Worm (Caenorhabditis elegans) whole organism, L1 larva: Measurements from ENCODE around the gene Y54G11A.9.
A peak's percentile ranks its signal among the peaks of the same experiment; 100 is the strongest.

Source experiments
- alr-1 ChIP-seq: fragments of 200-800 bp; sonication (Bioruptor generic); optimal IDR thresholded peaks from 2 replicates; lab custom pipeline; 2018; ENCODE audit warnings: borderline replicate concordance, mild to moderate bottlenecking, missing genetic modification characterization, missing compliant biosample characterization
- ceh-63 ChIP-seq: fragments of 200-800 bp; sonication (Bioruptor generic); optimal IDR thresholded peaks from 2 replicates; lab custom pipeline; 2018; ENCODE audit warnings: mild to moderate bottlenecking, missing genetic modification characterization, missing compliant biosample characterization
- ceh-8 ChIP-seq: fragments of 200-800 bp; sonication (Bioruptor generic); optimal IDR thresholded peaks from 2 replicates; lab custom pipeline; 2018; ENCODE audit warnings: mild to moderate bottlenecking, missing genetic modification characterization, moderate library complexity, missing compliant biosample characterization
- ceh-90 ChIP-seq: sonication (generic microtip); optimal IDR thresholded peaks from 2 replicates; lab custom pipeline; 2016; ENCODE audit warnings: missing genetic modification characterization, missing compliant biosample characterization
- dsc-1 ChIP-seq: sonication (generic microtip); optimal IDR thresholded peaks from 2 replicates; lab custom pipeline; 2016; ENCODE audit warnings: mild to moderate bottlenecking, missing genetic modification characterization, missing compliant biosample characterization
- efl-1 ChIP-seq, 4 experiments: fragments of 150-350 bp; optimal IDR thresholded peaks in 3 of 4; peaks in 1 of 4; 1 replicate in 1 of 4; 2 replicates in 3 of 4; lab custom pipeline; 2014; ENCODE audit warnings: missing biosample characterization in 2 of 4, missing genetic modification characterization in 2 of 4, missing genetic modification reagents in 2 of 4
- efl-3 ChIP-seq: fragments of 200-800 bp; sonication (Bioruptor generic); optimal IDR thresholded peaks from 2 replicates; lab custom pipeline; 2018; ENCODE audit warnings: mild to moderate bottlenecking, missing genetic modification characterization, missing compliant biosample characterization
- egl-13 ChIP-seq: sonication (generic microtip); optimal IDR thresholded peaks from 2 replicates; lab custom pipeline; 2016; ENCODE audit warnings: missing genotype, missing genetic modification reagents, missing genetic modification characterization, missing compliant biosample characterization
- egl-27 ChIP-seq, 2 experiments: fragments of 150-350 bp in 1 of 2; sonication (generic microtip); optimal IDR thresholded peaks; 3 replicates each; lab custom pipeline; 2017 to 2018; ENCODE audit warnings: missing biosample characterization in 2 of 2, missing genetic modification characterization in 2 of 2, missing genetic modification reagents in 2 of 2
- fkh-4 ChIP-seq: sonication (generic microtip); optimal IDR thresholded peaks from 2 replicates; lab custom pipeline; 2016; ENCODE audit warnings: missing compliant biosample characterization, missing genetic modification characterization, borderline replicate concordance
- fkh-8 ChIP-seq: sonication (generic microtip); optimal IDR thresholded peaks from 2 replicates; lab custom pipeline; 2016; ENCODE audit warnings: mild to moderate bottlenecking, missing genetic modification characterization, missing compliant biosample characterization
- fos-1 ChIP-seq: fragments of 150-350 bp; optimal IDR thresholded peaks from 2 replicates; lab custom pipeline; 2014; ENCODE audit warnings: missing biosample characterization, missing genetic modification characterization
- hlh-4 ChIP-seq: sonication (generic microtip); optimal IDR thresholded peaks from 2 replicates; lab custom pipeline; 2016; ENCODE audit warnings: mild to moderate bottlenecking, missing genetic modification characterization, missing compliant biosample characterization
- hpl-2 ChIP-seq: fragments of 150-350 bp; optimal IDR thresholded peaks from 2 replicates; lab custom pipeline; 2014; ENCODE audit warnings: missing biosample characterization, missing genetic modification reagents, missing genetic modification characterization
- jun-1 ChIP-seq: fragments of 150-350 bp; optimal IDR thresholded peaks from 2 replicates; lab custom pipeline; 2014; ENCODE audit warnings: missing biosample characterization, missing genetic modification reagents, missing genetic modification characterization
- lin-13 ChIP-seq: fragments of 150-350 bp; optimal IDR thresholded peaks from 2 replicates; lab custom pipeline; 2014; ENCODE audit warnings: missing biosample characterization, missing genetic modification reagents, missing genetic modification characterization
- lin-15B ChIP-seq: fragments of 150-350 bp; sonication (generic microtip); optimal IDR thresholded peaks from 3 replicates; lab custom pipeline; 2014; ENCODE audit warnings: missing biosample characterization, missing genetic modification characterization
- lin-35 ChIP-seq, 2 experiments: fragments of 150-350 bp; optimal IDR thresholded peaks; 2 replicates each; lab custom pipeline; 2014; ENCODE audit warnings: missing biosample characterization in 2 of 2, missing genetic modification characterization in 2 of 2, missing genetic modification reagents in 2 of 2
- lir-3 ChIP-seq: sonication (generic microtip); optimal IDR thresholded peaks from 2 replicates; lab custom pipeline; 2016; ENCODE audit warnings: mild to moderate bottlenecking, missing genetic modification characterization, moderate library complexity, missing compliant biosample characterization; ENCODE audit not compliant: poor library complexity
- lsy-2 ChIP-seq, 2 experiments: fragments of 150-350 bp; optimal IDR thresholded peaks; 2 replicates each; lab custom pipeline; 2014; ENCODE audit warnings: missing biosample characterization in 2 of 2, missing genetic modification characterization in 2 of 2
- mep-1 ChIP-seq: fragments of 150-350 bp; optimal IDR thresholded peaks from 2 replicates; lab custom pipeline; 2014; ENCODE audit warnings: missing biosample characterization, missing genetic modification characterization
- nhr-11 ChIP-seq: fragments of 150-350 bp; optimal IDR thresholded peaks from 2 replicates; lab custom pipeline; 2014; ENCODE audit warnings: missing biosample characterization, missing genetic modification characterization
- nhr-237 ChIP-seq: fragments of 150-350 bp; optimal IDR thresholded peaks from 2 replicates; lab custom pipeline; 2014; ENCODE audit warnings: missing biosample characterization, missing genetic modification characterization
- nhr-28 ChIP-seq: fragments of 150-350 bp; optimal IDR thresholded peaks from 2 replicates; lab custom pipeline; 2014; ENCODE audit warnings: missing biosample characterization, missing genetic modification characterization
- nhr-47 ChIP-seq: sonication (generic microtip); optimal IDR thresholded peaks from 2 replicates; lab custom pipeline; 2016; ENCODE audit warnings: mild to moderate bottlenecking, missing genetic modification characterization, moderate library complexity, missing compliant biosample characterization
- nhr-90 ChIP-seq: sonication (generic microtip); optimal IDR thresholded peaks from 2 replicates; lab custom pipeline; 2016; ENCODE audit warnings: mild to moderate bottlenecking, missing genetic modification characterization, missing compliant biosample characterization; ENCODE audit not compliant: poor library complexity
- skn-1 ChIP-seq: fragments of 150-350 bp; optimal IDR thresholded peaks from 2 replicates; lab custom pipeline; 2014; ENCODE audit warnings: missing biosample characterization, missing genetic modification characterization
- sptf-1 ChIP-seq: fragments of 150-350 bp; optimal IDR thresholded peaks from 2 replicates; lab custom pipeline; 2014; ENCODE audit warnings: missing biosample characterization, missing genetic modification characterization
- unc-130 ChIP-seq: fragments of 150-350 bp; optimal IDR thresholded peaks from 2 replicates; lab custom pipeline; 2017; ENCODE audit warnings: missing biosample characterization, missing genetic modification characterization, inconsistent platforms
- xbp-1 ChIP-seq: sonication (generic microtip); optimal IDR thresholded peaks from 2 replicates; lab custom pipeline; 2016; ENCODE audit warnings: missing genetic modification characterization, missing compliant biosample characterization
- zag-1 ChIP-seq: fragments of 150-350 bp; optimal IDR thresholded peaks from 2 replicates; lab custom pipeline; 2014; ENCODE audit warnings: missing biosample characterization, missing genetic modification characterization
- ztf-4 ChIP-seq: fragments of 150-350 bp; optimal IDR thresholded peaks from 2 replicates; lab custom pipeline; 2014; ENCODE audit warnings: missing biosample characterization, missing genetic modification characterization

Y54G11A.9 gene

DNA sequence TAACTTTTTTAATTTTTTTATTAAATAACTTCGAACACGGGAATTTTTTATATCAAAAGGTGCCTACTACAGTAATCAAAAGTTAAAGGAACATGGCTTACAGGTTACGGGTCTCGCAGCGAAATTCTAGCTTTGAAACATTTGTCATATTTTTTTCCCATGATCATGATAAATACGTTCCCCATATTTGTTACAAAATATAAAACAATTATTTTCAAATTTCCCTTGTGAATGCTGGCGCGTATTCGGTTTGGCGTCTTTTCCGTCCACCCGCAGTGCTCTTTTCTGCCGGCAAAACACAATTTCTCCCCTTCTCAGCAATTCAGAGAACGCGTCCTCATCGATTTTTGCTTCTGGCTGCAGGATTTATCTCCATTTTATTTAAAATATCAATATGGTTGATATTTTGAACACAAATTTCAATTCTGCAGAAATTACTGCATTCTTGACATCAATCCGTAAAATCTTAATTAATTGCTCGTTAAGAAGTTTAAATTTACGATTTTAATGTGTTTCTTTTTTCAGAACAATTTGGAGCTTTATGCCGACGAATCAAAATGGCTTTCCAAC, 19.0 kb upstream of the Y54G11A.9 start, which contains the start of gene imb-2 (continued):
- no peak for TF ChIP-seq alr-1 (tag; lab: Kevin White, UChicago)
- no peak for TF ChIP-seq hlh-4 (tag; lab: Kevin White, UChicago)
- TF ChIP-seq lin-35 (GFP tag; optimal IDR thresholded peaks at IDR 0.05; lab: Kevin White, UChicago) = peak; percentile 75 to 82
- TF ChIP-seq dsc-1 (tag; lab: Kevin White, UChicago) = peak; percentile 34
- no peak for TF ChIP-seq ceh-63 (GFP tag; lab: Kevin White, UChicago)
- no peak for TF ChIP-seq jun-1 (tag; lab: Kevin White, UChicago)
- no peak for TF ChIP-seq mep-1 (tag; lab: Kevin White, UChicago)
- no peak for TF ChIP-seq ztf-4 (tag; lab: Kevin White, UChicago)
- peak; percentile 61 to 86 for TF ChIP-seq lsy-2 (tag; optimal IDR thresholded peaks at IDR 0.05; lab: Kevin White, UChicago)
- peak; percentile 73 to 77 for TF ChIP-seq efl-1 (optimal IDR thresholded peaks at IDR 0.05; lab: Kevin White, UChicago)
- TF ChIP-seq efl-1 (GFP tag; optimal IDR thresholded peaks at IDR 0.05 in 1 of 2; lab: Kevin White, UChicago) = peak; percentile 74 to 96
- TF ChIP-seq, all 84 proteins: peak for 26

DNA sequence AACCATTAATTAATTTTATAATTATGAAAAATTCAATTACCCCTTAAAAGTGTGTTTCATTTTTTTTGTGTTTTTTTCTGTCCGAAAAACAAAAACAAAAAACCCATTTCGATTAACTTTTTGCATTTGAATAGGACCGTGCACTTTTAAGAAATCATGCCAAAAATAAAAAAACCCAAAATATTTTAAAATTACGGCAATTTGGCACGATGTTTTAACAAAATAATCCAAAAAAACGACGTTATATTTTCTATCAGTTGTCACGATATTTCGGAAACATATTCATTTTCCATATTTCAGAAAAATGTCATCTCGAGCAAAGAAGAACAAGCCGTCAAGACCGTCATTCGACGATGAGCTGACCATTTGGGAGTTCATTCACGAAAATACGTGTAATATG, 15.5 kb upstream of the Y54G11A.9 start, which contains the start of gene tebp-1:
Gene tebp-1, plus strand, starts transcription at position 301 of the 400 bp plus-strand sequence.
- TF ChIP-seq efl-1 (optimal IDR thresholded peaks at IDR 0.05; lab: Kevin White, UChicago) = no peak
- TF ChIP-seq efl-1 (GFP tag; optimal IDR thresholded peaks at IDR 0.05 in 1 of 2; lab: Kevin White, UChicago) = peak in 1 of 2 experiments; percentile 2
- TF ChIP-seq unc-130 (tag; lab: Kevin White, UChicago) = no peak
- TF ChIP-seq nhr-90 (tag; lab: Kevin White, UChicago) = no peak
- TF ChIP-seq nhr-11 (tag; lab: Kevin White, UChicago) = no peak
- TF ChIP-seq alr-1 (tag; lab: Kevin White, UChicago) = no peak
- no peak for TF ChIP-seq zag-1 (tag; lab: Kevin White, UChicago)
- TF ChIP-seq lir-3 (tag; lab: Kevin White, UChicago) = no peak
- TF ChIP-seq, all 84 proteins: peak for 1

DNA sequence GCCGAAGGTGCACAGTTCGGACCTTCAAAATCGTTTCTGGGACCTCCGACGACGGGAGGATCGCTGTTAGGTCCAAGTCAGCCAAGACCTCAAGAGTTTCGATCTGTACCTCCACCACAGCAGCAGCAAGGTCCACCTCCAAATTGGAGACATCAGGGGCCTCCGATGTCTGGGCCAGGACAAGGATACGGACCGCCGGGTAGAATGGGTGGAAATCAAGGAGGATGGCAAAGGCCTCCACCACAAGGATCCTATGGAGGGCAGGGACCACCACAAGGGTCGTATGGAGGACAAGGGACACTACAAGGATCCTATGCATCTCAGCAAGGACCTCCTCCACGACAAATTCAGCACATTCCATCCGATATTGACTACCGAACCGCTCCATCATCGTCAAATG, 14.4 kb upstream of the Y54G11A.9 start:
- TF ChIP-seq efl-3 (GFP tag; lab: Kevin White, UChicago) (no peak), nhr-47 (tag; lab: Kevin White, UChicago) (no peak), fos-1 (no peak), sptf-1 (tag; lab: Kevin White, UChicago) (no peak), lin-15B (tag; lab: Kevin White, UChicago) (no peak), xbp-1 (tag; lab: Kevin White, UChicago) (no peak), egl-13 (tag; lab: Kevin White, UChicago) (no peak), hpl-2 (GFP tag; lab: Kevin White, UChicago) (no peak), nhr-28 (no peak), fkh-8 (tag; lab: Kevin White, UChicago) (no peak), lin-13 (GFP tag; lab: Kevin White, UChicago) (no peak), ceh-8 (GFP tag; lab: Kevin White, UChicago) (no peak), nhr-237 (tag; lab: Kevin White, UChicago) (no peak)

DNA sequence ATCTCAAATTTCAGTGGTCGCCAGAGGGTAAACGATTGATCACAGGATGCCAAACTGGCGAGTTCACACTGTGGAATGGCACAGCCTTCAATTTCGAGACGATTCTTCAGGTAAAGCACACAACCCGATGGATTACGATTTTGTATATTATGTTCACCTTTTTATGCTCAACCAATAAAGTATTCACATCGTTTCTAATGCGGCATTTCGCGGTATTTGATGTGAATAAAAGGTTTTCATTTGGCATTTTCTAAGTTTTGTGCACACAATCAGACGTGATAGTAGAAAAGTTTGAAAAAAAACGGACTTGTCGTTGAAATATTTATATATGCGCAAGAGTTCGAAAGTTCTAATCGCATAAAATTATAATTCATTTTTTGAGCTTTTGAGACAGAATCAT, 12.8 kb upstream of the Y54G11A.9 start:
- TF ChIP-seq fkh-4 (tag; lab: Kevin White, UChicago) (no peak), egl-27 (tag; optimal IDR thresholded peaks at IDR 0.05; lab: Kevin White, UChicago) (no peak), efl-1 (optimal IDR thresholded peaks at IDR 0.05; lab: Kevin White, UChicago) (no peak), efl-1 (GFP tag; optimal IDR thresholded peaks at IDR 0.05 in 1 of 2; lab: Kevin White, UChicago) (peak in 1 of 2 experiments; percentile 34), skn-1 (no peak), xbp-1 (tag; lab: Kevin White, UChicago) (no peak), ceh-90 (no peak), lir-3 (tag; lab: Kevin White, UChicago) (no peak)
